Worm (Caenorhabditis elegans): ENCODE results near the gene cpi-2.
A peak's percentile ranks its signal among the peaks of the same experiment; 100 is the strongest.
"Not testable (repeated sequence)": the region's sequence is repeated elsewhere in the genome, so short reads cannot be mapped to it uniquely, and the experiment has no call there.

cpi-2 gene

ce11 chrV:6036547-6036946 is 7.3 kb upstream of the cpi-2 start:
- no peak for TF ChIP-seq pqm-1 (tag; optimal IDR thresholded peaks at IDR 0.05)
- TF ChIP-seq jun-1 (tag; optimal IDR thresholded peaks at IDR 0.05): no peak
- no peak for TF ChIP-seq elt-2 (tag; optimal IDR thresholded peaks at IDR 0.05)
- TF ChIP-seq lin-39 (tag; optimal IDR thresholded peaks at IDR 0.05): no peak
- no peak for TF ChIP-seq nhr-43 (tag; optimal IDR thresholded peaks at IDR 0.05; ENCODE audit: poor library complexity, severe bottlenecking)
- TF ChIP-seq unc-62 (GFP tag; optimal IDR thresholded peaks at IDR 0.05): no peak
- TF ChIP-seq nhr-237 (tag; optimal IDR thresholded peaks at IDR 0.05): no peak
- no peak for TF ChIP-seq nhr-25 (tag; optimal IDR thresholded peaks at IDR 0.05)
- TF ChIP-seq tbx-2 (tag; optimal IDR thresholded peaks at IDR 0.05): no peak
- no peak for TF ChIP-seq R02D3.7 (tag; optimal IDR thresholded peaks at IDR 0.05)
- no peak for TF ChIP-seq ceh-16 (tag; optimal IDR thresholded peaks at IDR 0.05)
- TF ChIP-seq elt-3 (tag; optimal IDR thresholded peaks at IDR 0.05): no peak
- no peak for TF ChIP-seq nfya-1 (tag; optimal IDR thresholded peaks at IDR 0.05; ENCODE audit: insufficient read depth)
- no peak for TF ChIP-seq sea-2 (GFP tag; optimal IDR thresholded peaks at IDR 0.05)
- no peak for TF ChIP-seq fos-1 (tag; optimal IDR thresholded peaks at IDR 0.05)
- TF ChIP-seq elt-1 (tag; optimal IDR thresholded peaks at IDR 0.05): no peak

- not testable (repeated sequence) for TF ChIP-seq lin-39 (tag; optimal IDR thresholded peaks at IDR 0.05); nhr-237 (tag; optimal IDR thresholded peaks at IDR 0.05); ama-1 (optimal IDR thresholded peaks at IDR 0.05)
Observed at ce11 chrV:6038405-6039151, 5.3 kb upstream of the cpi-2 start, which contains the start of gene F29G9.1. Gene F29G9.1, plus strand, starts transcription at chrV:6039101.

DNA sequence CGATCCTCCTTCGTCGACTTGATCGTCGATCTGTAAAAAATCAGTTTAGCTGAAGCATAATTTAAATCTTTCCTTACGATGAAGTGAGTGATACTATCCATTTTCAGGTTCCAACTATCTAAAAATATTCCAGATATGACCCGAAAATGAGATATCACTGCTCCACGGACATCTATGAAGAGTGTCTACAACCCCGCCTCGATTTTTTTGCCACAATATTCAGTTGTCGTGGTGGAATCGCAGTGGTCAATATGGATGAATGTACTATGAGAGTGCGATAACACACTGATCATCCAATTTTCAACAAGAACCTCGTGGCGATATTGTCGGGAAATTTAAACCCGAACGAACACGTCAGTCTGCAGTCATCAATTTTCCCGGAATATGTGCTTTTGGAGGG is 2.5 kb upstream of the cpi-2 start, which contains the start of gene R01B10.2:
Gene R01B10.2 (minus strand): TSS at position 101 of the 400 bp plus-strand sequence.
- no peak for TF ChIP-seq pqm-1 (tag; optimal IDR thresholded peaks at IDR 0.05)
- no peak for TF ChIP-seq lin-39 (tag; optimal IDR thresholded peaks at IDR 0.05)
- TF ChIP-seq ztf-4 (tag; optimal IDR thresholded peaks at IDR 0.05): no peak
- no peak for TF ChIP-seq nhr-67 (tag; optimal IDR thresholded peaks at IDR 0.05)
- TF ChIP-seq snpc-4 (tag; optimal IDR thresholded peaks at IDR 0.05): no peak
- no peak for TF ChIP-seq pha-4 (tag; optimal IDR thresholded peaks at IDR 0.05)
- no peak for TF ChIP-seq daf-12 (tag; optimal IDR thresholded peaks at IDR 0.05)
- TF ChIP-seq sea-2 (GFP tag; optimal IDR thresholded peaks at IDR 0.05): no peak
- TF ChIP-seq aly-2 (tag; optimal IDR thresholded peaks at IDR 0.05): no peak

- TF ChIP-seq egl-27 (tag; optimal IDR thresholded peaks at IDR 0.05) (no peak), elt-2 (tag; optimal IDR thresholded peaks at IDR 0.05) (peak; percentile 38), zag-1 (tag; optimal IDR thresholded peaks at IDR 0.05) (no peak), unc-39 (tag; optimal IDR thresholded peaks at IDR 0.05) (no peak), fkh-10 (GFP tag; optimal IDR thresholded peaks at IDR 0.05) (no peak), nhr-237 (tag; optimal IDR thresholded peaks at IDR 0.05) (no peak), nhr-43 (tag; optimal IDR thresholded peaks at IDR 0.05; ENCODE audit: poor library complexity, severe bottlenecking) (no peak)
Observed at ce11 chrV:6044448-6044847, 586 bp downstream of the cpi-2 start.

ce11 chrV:6044853-6045594 is 1.2 kb downstream of the cpi-2 start, which contains the start of gene R01B10.3:
Gene R01B10.3, minus strand, starts transcription at chrV:6045129.
- TF ChIP-seq nhr-43 (tag; optimal IDR thresholded peaks at IDR 0.05; ENCODE audit: poor library complexity, severe bottlenecking): no peak
- peak; percentile 26 for TF ChIP-seq pha-4 (tag; optimal IDR thresholded peaks at IDR 0.05)
- no peak for TF ChIP-seq nfya-1 (tag; optimal IDR thresholded peaks at IDR 0.05; ENCODE audit: insufficient read depth)

DNA sequence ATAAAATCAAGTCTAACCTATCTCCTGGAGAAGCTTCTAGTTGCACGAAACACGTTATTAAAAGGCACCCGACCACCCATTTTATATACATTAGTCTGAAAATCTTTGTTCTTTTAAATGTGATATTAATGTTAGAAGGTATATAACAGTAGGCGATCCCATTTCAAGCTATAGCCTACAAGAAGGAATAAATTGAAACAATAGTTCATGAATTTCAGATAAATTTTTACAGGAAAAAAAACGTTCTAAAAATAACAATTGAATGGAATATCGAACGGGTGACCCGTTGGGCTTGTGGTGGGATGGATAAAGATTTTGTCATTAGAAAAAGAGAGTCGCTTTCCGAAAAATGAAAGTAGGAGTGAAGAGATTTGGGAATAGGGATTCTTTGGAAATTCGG is 4.0 kb downstream of the cpi-2 start, which contains the start of gene pgap-3:
Gene pgap-3 (minus strand): TSS at position 101 of the 400 bp plus-strand sequence.
- no peak for TF ChIP-seq R02D3.7 (tag; optimal IDR thresholded peaks at IDR 0.05)
- TF ChIP-seq skn-1 (tag; optimal IDR thresholded peaks at IDR 0.05): no peak
- no peak for TF ChIP-seq ceh-16 (tag; optimal IDR thresholded peaks at IDR 0.05)
- TF ChIP-seq ceh-9 (tag; optimal IDR thresholded peaks at IDR 0.05): no peak
- no peak for TF ChIP-seq daf-12 (tag; optimal IDR thresholded peaks at IDR 0.05)
- no peak for TF ChIP-seq mml-1 (tag; optimal IDR thresholded peaks at IDR 0.05)
- no peak for TF ChIP-seq fkh-10 (GFP tag; optimal IDR thresholded peaks at IDR 0.05)
- TF ChIP-seq ceh-82 (tag; optimal IDR thresholded peaks at IDR 0.05): no peak
- no peak for TF ChIP-seq ceh-28 (tag; optimal IDR thresholded peaks at IDR 0.05)
